Worm (Caenorhabditis elegans) whole organism, L1 larva: ENCODE data around the gene C11H1.5.

Experiments used
- aha-1 ChIP-seq: fragments of 150-350 bp; optimal IDR thresholded peaks from 2 replicates; lab custom pipeline; 2014; ENCODE audit warnings: missing biosample characterization, missing genetic modification characterization
- alr-1 ChIP-seq: fragments of 200-800 bp; sonication (Bioruptor generic); optimal IDR thresholded peaks from 2 replicates; lab custom pipeline; 2018; ENCODE audit warnings: borderline replicate concordance, mild to moderate bottlenecking, missing genetic modification characterization, missing compliant biosample characterization
- aly-2 ChIP-seq: fragments of 150-350 bp; optimal IDR thresholded peaks from 2 replicates; lab custom pipeline; 2014; ENCODE audit warnings: missing biosample characterization, missing genetic modification characterization
- blmp-1 ChIP-seq: fragments of 150-350 bp; optimal IDR thresholded peaks from 2 replicates; lab custom pipeline; 2014; ENCODE audit warnings: missing biosample characterization, missing genetic modification characterization
- ceh-63 ChIP-seq: fragments of 200-800 bp; sonication (Bioruptor generic); optimal IDR thresholded peaks from 2 replicates; lab custom pipeline; 2018; ENCODE audit warnings: mild to moderate bottlenecking, missing genetic modification characterization, missing compliant biosample characterization
- ces-1 ChIP-seq: fragments of 150-350 bp; optimal IDR thresholded peaks from 2 replicates; lab custom pipeline; 2014; ENCODE audit warnings: missing biosample characterization, missing genetic modification reagents, missing genetic modification characterization
- dsc-1 ChIP-seq: sonication (generic microtip); optimal IDR thresholded peaks from 2 replicates; lab custom pipeline; 2016; ENCODE audit warnings: mild to moderate bottlenecking, missing genetic modification characterization, missing compliant biosample characterization
- efl-1 ChIP-seq, 4 experiments: fragments of 150-350 bp; optimal IDR thresholded peaks in 3 of 4; peaks in 1 of 4; 1 replicate in 1 of 4; 2 replicates in 3 of 4; lab custom pipeline; 2014; ENCODE audit warnings: missing biosample characterization in 2 of 4, missing genetic modification characterization in 2 of 4, missing genetic modification reagents in 2 of 4
- egl-13 ChIP-seq: sonication (generic microtip); optimal IDR thresholded peaks from 2 replicates; lab custom pipeline; 2016; ENCODE audit warnings: missing genotype, missing genetic modification reagents, missing genetic modification characterization, missing compliant biosample characterization
- elt-2 ChIP-seq: sonication (generic microtip); optimal IDR thresholded peaks from 2 replicates; lab custom pipeline; 2016; ENCODE audit warnings: missing genetic modification characterization, mild to moderate bottlenecking, inconsistent platforms, missing compliant biosample characterization, missing genetic modification reagents
- fkh-10 ChIP-seq: sonication (generic microtip); optimal IDR thresholded peaks from 2 replicates; lab custom pipeline; 2017; ENCODE audit warnings: missing biosample characterization, missing genetic modification reagents, missing genetic modification characterization
- grh-1 ChIP-seq: fragments of 200-800 bp; sonication (Bioruptor generic); IDR thresholded peaks from 2 replicates; pipeline ENCODE4 v1.3.6; 2022; ENCODE audit warnings: missing genetic modification reagents, missing genetic modification characterization, missing compliant biosample characterization
- hlh-17 ChIP-seq: fragments of 200-800 bp; sonication (Bioruptor generic); optimal IDR thresholded peaks from 2 replicates; lab custom pipeline; 2018; ENCODE audit warnings: missing genetic modification characterization, mild to moderate bottlenecking, missing compliant biosample characterization, moderate library complexity, borderline replicate concordance
- hpl-2 ChIP-seq: fragments of 150-350 bp; optimal IDR thresholded peaks from 2 replicates; lab custom pipeline; 2014; ENCODE audit warnings: missing biosample characterization, missing genetic modification reagents, missing genetic modification characterization
- isw-1 ChIP-seq: fragments of 200-800 bp; sonication (Bioruptor generic); IDR thresholded peaks from 2 replicates; pipeline ENCODE4 v1.3.6; 2022; ENCODE audit warnings: missing genetic modification characterization, missing compliant biosample characterization
- lin-15B ChIP-seq: fragments of 150-350 bp; sonication (generic microtip); optimal IDR thresholded peaks from 3 replicates; lab custom pipeline; 2014; ENCODE audit warnings: missing biosample characterization, missing genetic modification characterization
- lin-35 ChIP-seq, 2 experiments: fragments of 150-350 bp; optimal IDR thresholded peaks; 2 replicates each; lab custom pipeline; 2014; ENCODE audit warnings: missing biosample characterization in 2 of 2, missing genetic modification characterization in 2 of 2, missing genetic modification reagents in 2 of 2
- lsy-2 ChIP-seq, 2 experiments: fragments of 150-350 bp; optimal IDR thresholded peaks; 2 replicates each; lab custom pipeline; 2014; ENCODE audit warnings: missing biosample characterization in 2 of 2, missing genetic modification characterization in 2 of 2
- mdl-1 ChIP-seq, 2 experiments: fragments of 150-350 bp; optimal IDR thresholded peaks; 2 replicates each; lab custom pipeline; 2014 to 2017; ENCODE audit warnings: missing biosample characterization in 2 of 2, missing genetic modification characterization in 2 of 2, inconsistent platforms in 1 of 2
- nhr-11 ChIP-seq: fragments of 150-350 bp; optimal IDR thresholded peaks from 2 replicates; lab custom pipeline; 2014; ENCODE audit warnings: missing biosample characterization, missing genetic modification characterization
- nhr-19 ChIP-seq: fragments of 200-800 bp; sonication (Bioruptor generic); conservative IDR thresholded peaks from 2 replicates; pipeline ENCODE4 v1.3.6; 2022; ENCODE audit warnings: missing genetic modification characterization, missing compliant biosample characterization
- nhr-28 ChIP-seq: fragments of 150-350 bp; optimal IDR thresholded peaks from 2 replicates; lab custom pipeline; 2014; ENCODE audit warnings: missing biosample characterization, missing genetic modification characterization
- nhr-71 ChIP-seq: sonication (generic microtip); optimal IDR thresholded peaks from 2 replicates; lab custom pipeline; 2016; ENCODE audit warnings: mild to moderate bottlenecking, missing genetic modification characterization, moderate library complexity, missing compliant biosample characterization
- nhr-77 ChIP-seq: fragments of 150-350 bp; optimal IDR thresholded peaks from 2 replicates; lab custom pipeline; 2014; ENCODE audit warnings: missing biosample characterization, missing genetic modification characterization
- nhr-84 ChIP-seq: sonication (generic microtip); optimal IDR thresholded peaks from 2 replicates; lab custom pipeline; 2017; ENCODE audit warnings: missing biosample characterization, missing genetic modification characterization
- nhr-90 ChIP-seq: sonication (generic microtip); optimal IDR thresholded peaks from 2 replicates; lab custom pipeline; 2016; ENCODE audit warnings: mild to moderate bottlenecking, missing genetic modification characterization, missing compliant biosample characterization; ENCODE audit not compliant: poor library complexity
- pag-3 ChIP-seq: sonication (generic microtip); optimal IDR thresholded peaks from 2 replicates; lab custom pipeline; 2017; ENCODE audit warnings: missing genetic modification characterization, mild to moderate bottlenecking, missing compliant biosample characterization, antibody characterized with exemption, borderline replicate concordance; ENCODE audit not compliant: insufficient read depth
- pqm-1 ChIP-seq: sonication (generic microtip); optimal IDR thresholded peaks from 3 replicates; lab custom pipeline; 2017; ENCODE audit warnings: missing biosample characterization, missing genetic modification characterization
- skn-1 ChIP-seq: fragments of 150-350 bp; optimal IDR thresholded peaks from 2 replicates; lab custom pipeline; 2014; ENCODE audit warnings: missing biosample characterization, missing genetic modification characterization
- snpc-4 ChIP-seq: fragments of 150-350 bp; optimal IDR thresholded peaks from 2 replicates; lab custom pipeline; 2014; ENCODE audit warnings: missing biosample characterization, missing genetic modification characterization
- sup-37 ChIP-seq: fragments of 200-800 bp; sonication (Bioruptor generic); optimal IDR thresholded peaks from 2 replicates; lab custom pipeline; 2018; ENCODE audit warnings: mild to moderate bottlenecking, missing genetic modification characterization, missing compliant biosample characterization
- swsn-7 ChIP-seq: sonication (generic microtip); optimal IDR thresholded peaks from 2 replicates; lab custom pipeline; 2016; ENCODE audit warnings: missing genetic modification characterization, missing compliant biosample characterization
- unc-130 ChIP-seq: fragments of 150-350 bp; optimal IDR thresholded peaks from 2 replicates; lab custom pipeline; 2017; ENCODE audit warnings: missing biosample characterization, missing genetic modification characterization, inconsistent platforms
- unc-62 ChIP-seq: fragments of 150-350 bp; optimal IDR thresholded peaks from 2 replicates; lab custom pipeline; 2014; ENCODE audit warnings: missing biosample characterization, missing genetic modification reagents, missing genetic modification characterization
- unc-86 ChIP-seq: sonication (generic microtip); optimal IDR thresholded peaks from 2 replicates; lab custom pipeline; 2016; ENCODE audit warnings: missing genetic modification characterization, missing compliant biosample characterization
- zag-1 ChIP-seq: fragments of 150-350 bp; optimal IDR thresholded peaks from 2 replicates; lab custom pipeline; 2014; ENCODE audit warnings: missing biosample characterization, missing genetic modification characterization

Gene C11H1.5

DNA sequence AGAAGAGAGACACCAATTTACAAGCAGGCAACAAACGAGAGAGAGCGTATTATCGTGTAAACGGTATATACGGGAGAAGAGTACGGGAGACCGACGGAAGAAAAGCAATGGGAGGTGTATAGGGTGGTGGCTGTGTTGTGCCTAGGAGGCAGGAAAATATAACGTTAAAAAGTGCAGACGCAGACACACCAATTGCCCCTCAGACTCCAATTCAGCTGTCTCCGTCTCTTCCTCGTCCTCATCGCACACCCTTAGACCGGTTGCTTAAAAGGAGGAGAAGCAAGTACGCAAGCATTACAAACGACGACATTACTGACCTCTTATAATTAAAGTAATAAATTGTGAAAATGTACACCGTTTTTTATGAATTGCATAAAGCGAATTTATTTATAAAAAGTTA, 9.4 kb upstream of the C11H1.5 start (continued):
- TF ChIP-seq egl-13 (tag; lab: Kevin White, UChicago) (peak; percentile 48), nhr-77 (tag; lab: Kevin White, UChicago) (peak; percentile 54), lin-35 (GFP tag; optimal IDR thresholded peaks at IDR 0.05; lab: Kevin White, UChicago) (peak; percentile 64 to 69), nhr-84 (tag; lab: Kevin White, UChicago) (no peak), aly-2 (tag; lab: Kevin White, UChicago) (no peak), grh-1 (GFP tag; lab: Robert Waterston, UW) (peak; percentile 80), skn-1 (tag; lab: Kevin White, UChicago) (peak; percentile 23), zag-1 (tag; lab: Kevin White, UChicago) (no peak), snpc-4 (peak; percentile 11), dsc-1 (tag; lab: Kevin White, UChicago) (peak; percentile 50), lsy-2 (tag; optimal IDR thresholded peaks at IDR 0.05; lab: Kevin White, UChicago) (peak; percentile 85 to 95), unc-130 (tag; lab: Kevin White, UChicago) (peak; percentile 46), ces-1 (no peak), fkh-10 (peak; percentile 70), mdl-1 (tag; optimal IDR thresholded peaks at IDR 0.05; lab: Kevin White, UChicago) (peak in 1 of 2 experiments; percentile 50), nhr-71 (tag; lab: Kevin White, UChicago) (peak; percentile 87), pag-3 (no peak), efl-1 (optimal IDR thresholded peaks at IDR 0.05; lab: Kevin White, UChicago) (peak; percentile 53 to 68), efl-1 (GFP tag; optimal IDR thresholded peaks at IDR 0.05 in 1 of 2; lab: Kevin White, UChicago) (peak; percentile 26 to 89), isw-1 (GFP tag; lab: Robert Waterston, UW) (peak; percentile 43), aha-1 (tag; lab: Kevin White, UChicago) (no peak), nhr-90 (tag; lab: Kevin White, UChicago) (peak; percentile 77)

DNA sequence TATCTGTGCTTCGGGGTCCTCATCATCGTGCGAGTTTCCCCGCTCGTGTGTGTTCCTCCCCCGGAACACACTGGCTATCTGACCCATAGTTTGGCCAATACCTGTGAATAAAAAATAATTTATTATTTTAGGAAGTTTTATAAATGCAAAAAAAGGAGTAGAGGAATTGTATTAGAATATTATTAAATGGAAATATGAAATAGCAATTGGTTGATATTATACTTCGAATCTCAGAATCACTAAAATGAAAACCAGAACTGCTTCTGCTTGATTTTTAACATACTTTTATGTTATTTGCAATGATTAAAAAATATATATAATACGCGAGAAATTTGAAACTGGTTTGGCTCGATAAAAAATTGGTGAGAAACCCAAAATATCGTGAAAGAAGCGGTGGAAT, 8.6 kb upstream of the C11H1.5 start, which contains the start of gene mgrn-1:
Gene mgrn-1 (minus strand): TSS at position 101 of the 400 bp plus-strand sequence.
- no peak for TF ChIP-seq hpl-2 (GFP tag; lab: Kevin White, UChicago)
- TF ChIP-seq elt-2 = no peak
- no peak for TF ChIP-seq ceh-63 (GFP tag; lab: Kevin White, UChicago)
- no peak for TF ChIP-seq nhr-28 (tag; lab: Kevin White, UChicago)
- TF ChIP-seq unc-62 = no peak
- no peak for TF ChIP-seq unc-86 (tag; lab: Kevin White, UChicago)

DNA sequence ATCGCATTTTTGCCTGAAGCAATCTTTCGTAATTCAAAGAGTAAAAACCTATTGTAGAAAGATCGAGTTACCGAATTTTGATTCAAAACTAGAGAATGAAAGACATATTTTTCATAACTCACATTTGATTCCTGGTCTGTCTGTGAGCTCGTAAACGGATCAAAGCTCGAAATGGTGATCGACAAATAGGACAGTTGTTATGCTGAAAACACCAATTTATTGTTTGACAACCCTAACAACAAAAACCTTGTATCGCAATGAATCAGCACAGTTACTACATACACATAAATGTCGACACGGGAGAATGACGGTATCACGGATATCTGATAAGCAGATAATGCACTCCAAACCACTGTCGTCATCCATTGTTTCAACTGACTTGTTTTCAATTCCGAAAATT, 6.7 kb upstream of the C11H1.5 start:
- TF ChIP-seq lsy-2 (tag; optimal IDR thresholded peaks at IDR 0.05; lab: Kevin White, UChicago) = no peak
- TF ChIP-seq nhr-19 = no peak
- TF ChIP-seq swsn-7 = no peak
- TF ChIP-seq unc-130 (tag; lab: Kevin White, UChicago) = no peak

DNA sequence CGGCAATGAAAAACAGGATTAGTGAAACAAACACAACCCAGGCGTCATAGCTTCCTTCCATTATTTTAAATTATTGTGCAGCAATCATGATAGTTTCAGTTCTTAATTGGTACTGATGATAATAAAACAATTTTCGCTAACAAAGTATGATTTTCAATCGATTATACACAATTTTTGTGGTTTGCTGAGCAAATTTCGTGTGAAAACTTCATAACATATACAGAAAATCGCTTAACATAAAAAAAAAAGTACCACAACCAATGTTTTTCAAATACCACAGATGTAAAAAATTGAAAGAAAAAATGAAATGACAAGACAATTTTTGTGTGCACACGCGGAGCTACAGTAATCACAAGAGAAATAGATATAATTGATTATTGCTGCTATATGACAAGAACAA, 4.7 kb upstream of the C11H1.5 start, which contains the start of gene gphr-2:
Gene gphr-2 (minus strand): TSS at position 101 of the 400 bp plus-strand sequence.
- TF ChIP-seq alr-1 (tag; lab: Kevin White, UChicago) (no peak), lin-15B (tag; lab: Kevin White, UChicago) (no peak), unc-86 (tag; lab: Kevin White, UChicago) (no peak), pqm-1 (tag; lab: Kevin White, UChicago) (no peak), hlh-17 (GFP tag; lab: Kevin White, UChicago) (no peak), nhr-11 (tag; lab: Kevin White, UChicago) (no peak), sup-37 (no peak), blmp-1 (no peak)
- TF ChIP-seq, all 84 proteins: peak for 0
